Fruit fly (Drosophila melanogaster): ENCODE measurements around the gene CG1571.

DNA sequence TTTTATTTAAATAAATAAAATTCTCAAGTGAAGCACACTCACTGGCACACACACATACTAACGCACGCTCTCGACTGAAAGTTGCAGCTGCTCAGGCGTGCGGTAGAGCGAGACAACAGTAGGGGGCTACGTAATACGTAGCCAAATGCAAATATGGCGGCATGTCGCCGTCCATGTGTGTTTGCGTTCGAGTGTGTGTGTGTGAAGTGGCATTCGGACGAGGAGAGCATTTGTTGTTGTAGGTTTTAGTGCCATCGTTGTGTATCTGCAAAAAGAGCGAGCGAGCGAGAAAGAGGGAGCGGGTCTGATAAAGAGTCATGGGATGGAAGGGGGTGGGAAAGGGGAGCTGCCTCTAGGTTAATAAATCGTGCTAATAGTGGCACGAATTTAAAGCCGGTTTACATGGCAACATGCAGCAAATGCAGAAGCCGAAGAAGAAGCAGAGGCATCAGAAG is 17.2 kb upstream of the CG1571 start:
- TF ChIP-seq psq (optimal IDR thresholded peaks at IDR 0.05): no peak
- no peak for TF ChIP-seq insv (optimal IDR thresholded peaks at IDR 0.05)
- TF ChIP-seq Myc (optimal IDR thresholded peaks at IDR 0.05): no peak
- TF ChIP-seq h (optimal IDR thresholded peaks at IDR 0.05): no peak
